Worm (Caenorhabditis elegans): ENCODE measurements around the gene eas-1.

DNA sequence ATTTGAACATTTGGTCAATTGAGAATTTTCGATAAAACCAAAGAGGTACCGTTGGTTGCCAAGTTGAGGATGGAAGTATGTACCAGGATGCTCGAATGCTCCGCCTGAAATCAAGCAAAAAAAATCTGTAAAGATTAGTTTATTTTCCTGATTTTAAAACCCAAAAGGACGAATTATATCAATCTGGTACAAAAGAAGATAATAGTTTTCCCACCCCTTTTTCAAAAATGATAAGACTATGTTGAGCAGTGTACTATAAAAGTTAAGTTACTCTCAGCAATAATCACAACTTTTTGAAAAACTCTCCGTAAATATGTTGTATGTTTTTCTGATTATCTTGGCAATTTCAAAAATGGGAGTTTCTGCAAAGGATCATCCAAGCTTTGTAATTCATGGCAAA, 18.2 kb downstream of the eas-1 start, which contains the start of gene F26G1.3:
- no peak for TF ChIP-seq bed-3 (GFP tag; optimal IDR thresholded peaks at IDR 0.05)
- no peak for TF ChIP-seq snpc-4 (tag; optimal IDR thresholded peaks at IDR 0.05)
- TF ChIP-seq ceh-83 (GFP tag; optimal IDR thresholded peaks at IDR 0.05) = no peak
- TF ChIP-seq mls-2 (tag; optimal IDR thresholded peaks at IDR 0.05) = no peak
- TF ChIP-seq nhr-237 (tag; optimal IDR thresholded peaks at IDR 0.05) = no peak
- no peak for TF ChIP-seq mep-1 (tag; optimal IDR thresholded peaks at IDR 0.05)
- TF ChIP-seq blmp-1 (tag; optimal IDR thresholded peaks at IDR 0.05) = no peak
